Fruit fly (Drosophila melanogaster): ENCODE results near the gene CG31676.

CG31676 gene

dm6 chr2L:20797515-20797847, 43.1 kb upstream of the CG31676 start, which contains the start of gene CG9328 (continued):
- TF ChIP-seq lov (optimal IDR thresholded peaks at IDR 0.05) (no peak), lov (GFP tag; IDR thresholded peaks at IDR 0.05) (0 out of 3 replicates have a peak, but pooled peaks have one; percentile 18), Antp (GFP tag; optimal IDR thresholded peaks at IDR 0.05) (no peak), CG6765 (GFP tag; optimal IDR thresholded peaks at IDR 0.05) (no peak), hth (optimal IDR thresholded peaks at IDR 0.05) (no peak), dati (GFP tag; IDR thresholded peaks at IDR 0.05) (no peak), ase (GFP tag; IDR thresholded peaks at IDR 0.05) (no peak), mld (GFP tag; IDR thresholded peaks at IDR 0.05; ENCODE audit: partially characterized antibody) (no peak; the same call in 2 of the 3 replicates), Hr3 (GFP tag; optimal IDR thresholded peaks at IDR 0.05) (peak; percentile 17), dysf (GFP tag; IDR thresholded peaks at IDR 0.05) (no peak; the same call in 1 of the 3 replicates), CG6689 (GFP tag; IDR thresholded peaks at IDR 0.05) (peak; percentile 41; the same call in 1 of the 2 replicates), yki (optimal IDR thresholded peaks at IDR 0.05) (no peak), CG18476 (GFP tag; optimal IDR thresholded peaks at IDR 0.05) (no peak), tup (GFP tag; optimal IDR thresholded peaks at IDR 0.05) (no peak), kah (GFP tag; optimal IDR thresholded peaks at IDR 0.05) (peak; percentile 39), Xrp1 (GFP tag; IDR thresholded peaks at IDR 0.05) (0 out of 2 replicates have a peak, but pooled peaks have one; percentile 60), bcd (GFP tag; optimal IDR thresholded peaks at IDR 0.05) (peak; percentile 10), Dll (GFP tag; IDR thresholded peaks at IDR 0.05; ENCODE audit: partially characterized antibody) (peak; percentile 49; the same call in 3 of the 4 replicates), HLHmδ (GFP tag; optimal IDR thresholded peaks at IDR 0.05) (peak; percentile 51), Six4 (GFP tag; optimal IDR thresholded peaks at IDR 0.05) (peak; percentile 44), CG14667 (GFP tag; IDR thresholded peaks at IDR 0.05) (no peak), D19B (GFP tag; optimal IDR thresholded peaks at IDR 0.05) (peak; percentile 1), onecut (GFP tag; IDR thresholded peaks at IDR 0.05) (peak; percentile 51; the same call in 1 of the 2 replicates), CG34422 (GFP tag; IDR thresholded peaks at IDR 0.05) (peak; percentile 67; the same call in 1 of the 3 replicates), fd96Cb (tag; optimal IDR thresholded peaks at IDR 0.05) (peak; percentile 17), her (GFP tag; optimal IDR thresholded peaks at IDR 0.05) (peak; percentile 51), CG2116 (GFP tag; optimal IDR thresholded peaks at IDR 0.05) (peak; percentile 47), CG17359 (tag; optimal IDR thresholded peaks at IDR 0.05) (peak; percentile 51), phol (tag; optimal IDR thresholded peaks at IDR 0.05) (no peak), CG6654 (GFP tag; optimal IDR thresholded peaks at IDR 0.05) (no peak), sug (tag; optimal IDR thresholded peaks at IDR 0.05) (peak; percentile 36), CG14710 (tag; optimal IDR thresholded peaks at IDR 0.05) (peak; percentile 53), mirr (GFP tag; optimal IDR thresholded peaks at IDR 0.05) (peak; percentile 53), da (GFP tag; optimal IDR thresholded peaks at IDR 0.05) (no peak), fru (optimal IDR thresholded peaks at IDR 0.05) (no peak), CoRest (tag; optimal IDR thresholded peaks at IDR 0.05) (peak; percentile 37), stwl (tag; optimal IDR thresholded peaks at IDR 0.05) (peak; percentile 56), Rx (GFP tag; IDR thresholded peaks at IDR 0.05) (no peak), az2 (GFP tag; optimal IDR thresholded peaks at IDR 0.05) (no peak), CG3995 (GFP tag; optimal IDR thresholded peaks at IDR 0.05) (no peak), p53 (GFP tag; optimal IDR thresholded peaks at IDR 0.05) (no peak), gsb-n (tag; optimal IDR thresholded peaks at IDR 0.05) (peak; percentile 62), repo (GFP tag; optimal IDR thresholded peaks at IDR 0.05) (peak; percentile 43), CG2712 (tag; optimal IDR thresholded peaks at IDR 0.05) (peak; percentile 51), slou (GFP tag; optimal IDR thresholded peaks at IDR 0.05) (no peak), bigmax (GFP tag; optimal IDR thresholded peaks at IDR 0.05) (peak; percentile 46), H2.0 (GFP tag; IDR thresholded peaks at IDR 0.05) (no peak), al (GFP tag; IDR thresholded peaks at IDR 0.05) (no peak), CG1233 (GFP tag; optimal IDR thresholded peaks at IDR 0.05) (no peak), Gsc (GFP tag; IDR thresholded peaks at IDR 0.05) (no peak), br (optimal IDR thresholded peaks at IDR 0.05) (no peak), Hey (tag; optimal IDR thresholded peaks at IDR 0.05) (no peak), zen (tag; optimal IDR thresholded peaks at IDR 0.05) (no peak), CG13123 (GFP tag; optimal IDR thresholded peaks at IDR 0.05) (no peak)

All from whole organism, embryonic.